Fruit fly (Drosophila melanogaster) whole organism, embryonic: ENCODE measurements around the gene CG43184.
A peak's percentile ranks its signal among the peaks of the same experiment; 100 is the strongest.

Experiments
- Asciz ChIP-seq: fragments of 200-800 bp; sonication (Bioruptor generic); optimal IDR thresholded peaks from 2 replicates; lab custom pipeline; 2017; ENCODE audit warnings: missing biosample characterization, mild to moderate bottlenecking, missing genetic modification characterization, missing genetic modification reagents
- Awh ChIP-seq: fragments of 200-800 bp; sonication (Bioruptor generic); IDR thresholded peaks from 2 replicates; pipeline ENCODE4, ENCODE4 v1.3.6; 2022; ENCODE audit warnings: missing biosample characterization, missing genetic modification characterization
- Bgb ChIP-seq: fragments of 200-800 bp; sonication (Bioruptor generic); IDR thresholded peaks from 2 replicates; pipeline ENCODE4 v1.3.6; 2022; ENCODE audit warnings: missing biosample characterization, missing genetic modification characterization; ENCODE audit not compliant: partially characterized antibody
- CG10543 ChIP-seq: fragments of 200-800 bp; sonication (Bioruptor generic); optimal IDR thresholded peaks from 3 replicates; lab custom pipeline; 2017; ENCODE audit warnings: missing biosample characterization, mild to moderate bottlenecking, missing genetic modification characterization, moderate library complexity
- CG11504 ChIP-seq: fragments of 200-800 bp; sonication (Bioruptor generic); optimal IDR thresholded peaks from 3 replicates; lab custom pipeline; 2019; ENCODE audit warnings: missing biosample characterization, mild to moderate bottlenecking, missing genetic modification characterization, moderate library complexity
- CG12071 ChIP-seq: fragments of 200-800 bp; sonication (Bioruptor generic); optimal IDR thresholded peaks from 3 replicates; lab custom pipeline; 2018; ENCODE audit warnings: missing biosample characterization, mild to moderate bottlenecking, missing genetic modification characterization
- CG12769 ChIP-seq: fragments of 200-800 bp; sonication (Bioruptor generic); optimal IDR thresholded peaks from 2 replicates; lab custom pipeline; 2019; ENCODE audit warnings: missing biosample characterization, mild to moderate bottlenecking, missing genetic modification characterization, moderate library complexity
- CG13287 ChIP-seq: fragments of 200-800 bp; sonication (Bioruptor generic); IDR thresholded peaks from 2 replicates; pipeline ENCODE4 v1.3.6; 2022; ENCODE audit warnings: missing biosample characterization, missing genetic modification characterization; ENCODE audit not compliant: partially characterized antibody
- CG13894 ChIP-seq: fragments of 200-800 bp; sonication (Bioruptor generic); optimal IDR thresholded peaks from 3 replicates; lab custom pipeline; 2018; ENCODE audit warnings: missing biosample characterization, mild to moderate bottlenecking, missing genetic modification characterization, moderate library complexity
- CG14441 ChIP-seq: fragments of 200-800 bp; sonication (Bioruptor generic); IDR thresholded peaks from 2 replicates; pipeline ENCODE4 v1.3.6; 2022; ENCODE audit warnings: missing biosample characterization, missing genetic modification characterization
- CG14965 ChIP-seq: fragments of 200-800 bp; sonication (Bioruptor generic); optimal IDR thresholded peaks from 2 replicates; lab custom pipeline; 2016; ENCODE audit warnings: missing biosample characterization, missing genetic modification characterization, borderline replicate concordance
- CG17328 ChIP-seq: fragments of 200-800 bp; sonication (Bioruptor generic); IDR thresholded peaks from 2 replicates; pipeline ENCODE4 v1.3.6; 2022; ENCODE audit warnings: missing biosample characterization, missing genetic modification characterization
- CG2199 ChIP-seq: fragments of 200-800 bp; sonication (Bioruptor generic); IDR thresholded peaks from 3 replicates; pipeline ENCODE4 v1.3.6; 2022; ENCODE audit warnings: missing biosample characterization, missing genetic modification characterization
- CG43689 ChIP-seq: fragments of 200-800 bp; sonication (Bioruptor generic); IDR thresholded peaks from 2 replicates; pipeline ENCODE4 v1.3.6; 2022; ENCODE audit warnings: missing biosample characterization, missing genetic modification characterization
- CG4730 ChIP-seq: fragments of 200-800 bp; sonication (Bioruptor generic); IDR thresholded peaks from 2 replicates; pipeline ENCODE4 v1.3.6; 2022; ENCODE audit warnings: missing biosample characterization, missing genetic modification characterization
- CG4820 ChIP-seq: fragments of 200-800 bp; sonication (Bioruptor generic); optimal IDR thresholded peaks from 3 replicates; lab custom pipeline; 2016; ENCODE audit warnings: missing biosample characterization, missing genetic modification characterization
- CG5180 ChIP-seq: fragments of 200-800 bp; sonication (Bioruptor generic); optimal IDR thresholded peaks from 3 replicates; lab custom pipeline; 2017; ENCODE audit warnings: missing biosample characterization, missing genetic modification characterization, mild to moderate bottlenecking, moderate library complexity, missing genetic modification reagents
- CG6689 ChIP-seq: fragments of 200-800 bp; sonication (Bioruptor generic); IDR thresholded peaks from 2 replicates; pipeline ENCODE4 v1.3.6; 2022; ENCODE audit warnings: missing biosample characterization, missing genetic modification characterization
- CG6791 ChIP-seq: fragments of 200-800 bp; sonication (Bioruptor generic); IDR thresholded peaks from 3 replicates; pipeline ENCODE4 v1.3.6; 2022; ENCODE audit warnings: missing biosample characterization, missing genetic modification characterization; ENCODE audit not compliant: partially characterized antibody
- CG8089 ChIP-seq: fragments of 200-800 bp; sonication (Bioruptor generic); optimal IDR thresholded peaks from 3 replicates; lab custom pipeline; 2016; ENCODE audit warnings: missing biosample characterization, missing genetic modification characterization
- D19B ChIP-seq: fragments of 200-800 bp; sonication (Bioruptor generic); optimal IDR thresholded peaks from 2 replicates; lab custom pipeline; 2017; ENCODE audit warnings: missing biosample characterization, mild to moderate bottlenecking, missing genetic modification characterization
- HLH3B ChIP-seq: fragments of 200-800 bp; sonication (Bioruptor generic); IDR thresholded peaks from 2 replicates; pipeline ENCODE4 v1.3.6; 2022; ENCODE audit warnings: missing biosample characterization, missing genetic modification characterization
- Hmx ChIP-seq: fragments of 200-800 bp; sonication (Bioruptor generic); optimal IDR thresholded peaks from 2 replicates; lab custom pipeline; 2016; ENCODE audit warnings: missing biosample characterization, missing genetic modification characterization
- Lhr ChIP-seq: fragments of 200-800 bp; sonication (Bioruptor generic); optimal IDR thresholded peaks from 3 replicates; lab custom pipeline; 2017; ENCODE audit warnings: mild to moderate bottlenecking, missing biosample characterization, missing genetic modification reagents, missing genetic modification characterization
- NC2β ChIP-seq: fragments of 200-800 bp; sonication (Bioruptor generic); optimal IDR thresholded peaks from 2 replicates; lab custom pipeline; 2016; ENCODE audit warnings: missing biosample characterization, missing genetic modification characterization
- Optix ChIP-seq: fragments of 200-800 bp; sonication (Bioruptor generic); IDR thresholded peaks from 3 replicates; pipeline ENCODE4 v1.3.6; 2022; ENCODE audit warnings: missing biosample characterization, missing genetic modification characterization
- Pdp1 ChIP-seq, 2 experiments: fragments of 200-800 bp; sonication (Bioruptor generic); optimal IDR thresholded peaks; 3 replicates each; lab custom pipeline; 2016; ENCODE audit warnings: missing biosample characterization in 2 of 2, missing genetic modification characterization in 2 of 2, mild to moderate bottlenecking in 1 of 2, moderate library complexity in 1 of 2
- Taf1 ChIP-seq: fragments of 200-800 bp; sonication (Bioruptor generic); IDR thresholded peaks from 2 replicates; pipeline ENCODE4 v1.3.6; 2022; ENCODE audit warnings: missing biosample characterization, missing genetic modification characterization
- Vsx1 ChIP-seq: fragments of 200-800 bp; sonication (Bioruptor generic); optimal IDR thresholded peaks from 2 replicates; lab custom pipeline; 2017; ENCODE audit warnings: missing biosample characterization, mild to moderate bottlenecking, missing genetic modification characterization, missing genetic modification reagents
- Xbp1 ChIP-seq: fragments of 200-800 bp; sonication (Bioruptor generic); optimal IDR thresholded peaks from 3 replicates; lab custom pipeline; 2016; ENCODE audit warnings: missing biosample characterization, mild to moderate bottlenecking, missing genetic modification characterization
- ap ChIP-seq: fragments of 200-800 bp; sonication (Bioruptor generic); IDR thresholded peaks from 2 replicates; pipeline ENCODE4 v1.3.6; 2022; ENCODE audit warnings: missing biosample characterization, missing genetic modification characterization
- bcd ChIP-seq: fragments of 200-800 bp; sonication (Bioruptor generic); optimal IDR thresholded peaks from 2 replicates; lab custom pipeline; 2017; ENCODE audit warnings: missing biosample characterization, mild to moderate bottlenecking, missing genetic modification characterization
- chinmo ChIP-seq: fragments of 200-800 bp; sonication (Bioruptor generic); IDR thresholded peaks from 4 replicates; pipeline ENCODE4 v1.3.6; 2022; ENCODE audit warnings: missing biosample characterization, missing genetic modification characterization; ENCODE audit not compliant: partially characterized antibody
- ems ChIP-seq: fragments of 200-800 bp; sonication (Bioruptor generic); optimal IDR thresholded peaks from 3 replicates; lab custom pipeline; 2016; ENCODE audit warnings: missing biosample characterization, missing genetic modification characterization
- esg ChIP-seq: fragments of 200-800 bp; sonication (Bioruptor generic); conservative IDR thresholded peaks from 2 replicates; pipeline ENCODE4 v1.3.6; 2022; ENCODE audit warnings: missing biosample characterization, missing genetic modification characterization
- exex ChIP-seq: fragments of 200-800 bp; sonication (Bioruptor generic); optimal IDR thresholded peaks from 4 replicates; lab custom pipeline; 2018; ENCODE audit warnings: missing biosample characterization, mild to moderate bottlenecking, missing genetic modification characterization, moderate library complexity
- fd96Cb ChIP-seq: fragments of 200-800 bp; sonication (Bioruptor generic); optimal IDR thresholded peaks from 2 replicates; lab custom pipeline; 2018; ENCODE audit warnings: missing biosample characterization, mild to moderate bottlenecking, missing genetic modification characterization, moderate library complexity
- her ChIP-seq: fragments of 200-800 bp; sonication (Bioruptor generic); optimal IDR thresholded peaks from 2 replicates; lab custom pipeline; 2016; ENCODE audit warnings: missing biosample characterization, missing genetic modification characterization
- maf-S ChIP-seq: fragments of 200-800 bp; sonication (Bioruptor generic); optimal IDR thresholded peaks from 2 replicates; lab custom pipeline; 2016; ENCODE audit warnings: missing biosample characterization, missing genetic modification characterization
- nom ChIP-seq: fragments of 200-800 bp; sonication (Bioruptor generic); optimal IDR thresholded peaks from 2 replicates; lab custom pipeline; 2017; ENCODE audit warnings: missing biosample characterization, missing genetic modification characterization, mild to moderate bottlenecking, moderate library complexity, missing genetic modification reagents
- pros ChIP-seq: fragments of 200-800 bp; sonication (Bioruptor generic); optimal IDR thresholded peaks from 3 replicates; lab custom pipeline; 2019; ENCODE audit warnings: missing biosample characterization, mild to moderate bottlenecking, missing genetic modification characterization, moderate library complexity
- row ChIP-seq: fragments of 200-800 bp; sonication (Bioruptor generic); IDR thresholded peaks from 3 replicates; pipeline ENCODE4 v1.3.6; 2022; ENCODE audit warnings: missing biosample characterization, missing genetic modification characterization
- stwl ChIP-seq: fragments of 200-800 bp; sonication (Bioruptor generic); optimal IDR thresholded peaks from 3 replicates; lab custom pipeline; 2018; ENCODE audit warnings: missing biosample characterization, mild to moderate bottlenecking, missing genetic modification characterization, moderate library complexity
- sug ChIP-seq: fragments of 200-800 bp; optimal IDR thresholded peaks from 2 replicates; lab custom pipeline; 2019; ENCODE audit warnings: missing biosample characterization, mild to moderate bottlenecking, missing genetic modification characterization, moderate library complexity
- tio ChIP-seq: fragments of 200-800 bp; sonication (Bioruptor generic); optimal IDR thresholded peaks from 2 replicates; lab custom pipeline; 2017; ENCODE audit warnings: missing biosample characterization, missing genetic modification characterization, inconsistent platforms
- tll ChIP-seq, 2 experiments: fragments of 200-800 bp in 1 of 2; fragments of >200 bp in 1 of 2; sonication (Bioruptor generic) in 1 of 2; optimal IDR thresholded peaks; 2 replicates each; lab custom pipeline; 2017 to 2019; ENCODE audit warnings: missing biosample characterization in 2 of 2, missing genetic modification characterization in 2 of 2, mild to moderate bottlenecking in 1 of 2, moderate library complexity in 1 of 2
- vvl ChIP-seq: fragments of 200-800 bp; sonication (Bioruptor generic); IDR thresholded peaks from 2 replicates; pipeline ENCODE4 v1.3.6; 2022; ENCODE audit warnings: missing biosample characterization, missing genetic modification characterization

CG43184 gene

dm6 chr3L:13876967-13877366, 39.4 kb downstream of the CG43184 start (continued):
- TF ChIP-seq tio: no peak
- no peak for TF ChIP-seq HLH3B (GFP tag; lab: Robert Waterston, UW)
- TF ChIP-seq her (GFP tag; lab: Kevin White, UChicago): no peak
- TF ChIP-seq stwl: peak; percentile 19
- no peak for TF ChIP-seq sug (tag; lab: Kevin White, UChicago)
- no peak for TF ChIP-seq CG14441 (GFP tag; lab: Robert Waterston, UW)
- peak; percentile 71 for TF ChIP-seq Vsx1 (GFP tag; lab: Kevin White, UChicago)
- TF ChIP-seq CG4730 (GFP tag; lab: Robert Waterston, UW): no peak
- no peak for TF ChIP-seq Optix
- TF ChIP-seq CG2199 (GFP tag; lab: Robert Waterston, UW): 0 out of 3 replicates have a peak, but pooled peaks have one; percentile 72

dm6 chr3L:13877904-13878303, 40.3 kb downstream of the CG43184 start:
- TF ChIP-seq CG6791 (GFP tag; lab: Robert Waterston, UW): no peak
- no peak for TF ChIP-seq CG14965
- TF ChIP-seq Bgb (GFP tag; lab: Robert Waterston, UW): no peak
- no peak for TF ChIP-seq CG43689 (GFP tag; lab: Robert Waterston, UW)
- peak; percentile 20 for TF ChIP-seq fd96Cb
- no peak for TF ChIP-seq Xbp1 (GFP tag; lab: Kevin White, UChicago)
- no peak for TF ChIP-seq CG13894 (tag; lab: Kevin White, UChicago)
- no peak for TF ChIP-seq maf-S (GFP tag; lab: Kevin White, UChicago)
- no peak for TF ChIP-seq CG8089 (GFP tag; lab: Kevin White, UChicago)
- TF ChIP-seq exex (tag; lab: Kevin White, UChicago): no peak
- TF ChIP-seq Lhr (GFP tag; lab: Kevin White, UChicago): no peak
- TF ChIP-seq pros (GFP tag; lab: Kevin White, UChicago): no peak
- peak; percentile 38 for TF ChIP-seq ap (GFP tag; lab: Robert Waterston, UW)
- TF ChIP-seq NC2β (GFP tag; lab: Kevin White, UChicago): no peak
- no peak for TF ChIP-seq bcd (GFP tag; lab: Kevin White, UChicago)
- TF ChIP-seq Taf1 (GFP tag; lab: Robert Waterston, UW): no peak
- TF ChIP-seq nom (GFP tag; lab: Kevin White, UChicago): no peak
- TF ChIP-seq esg (GFP tag; lab: Robert Waterston, UW): peak; percentile 28; the same call in 1 of the 2 replicates
- TF ChIP-seq Pdp1 (GFP tag; optimal IDR thresholded peaks at IDR 0.05; lab: Kevin White, UChicago): peak in 1 of 2 experiments; percentile 4
- TF ChIP-seq Hmx (GFP tag; lab: Kevin White, UChicago): no peak
- 0 out of 4 replicates have a peak, but pooled peaks have one; percentile 24 for TF ChIP-seq chinmo (GFP tag; lab: Robert Waterston, UW)
- 0 out of 2 replicates have a peak, but pooled peaks have one; percentile 29 for TF ChIP-seq HLH3B (GFP tag; lab: Robert Waterston, UW)
- no peak for TF ChIP-seq CG10543 (GFP tag; lab: Kevin White, UChicago)
- TF ChIP-seq Asciz: peak; percentile 19
- peak; percentile 80; the same call in 1 of the 3 replicates for TF ChIP-seq CG2199 (GFP tag; lab: Robert Waterston, UW)
- peak; percentile 17 for TF ChIP-seq CG12071 (GFP tag; lab: Kevin White, UChicago)
- no peak for TF ChIP-seq CG6689
- 0 out of 2 replicates have a peak, but pooled peaks have one; percentile 11 for TF ChIP-seq Awh (GFP tag; lab: Robert Waterston, UW)
- no peak for TF ChIP-seq D19B (GFP tag; lab: Kevin White, UChicago)
- TF ChIP-seq, all 482 proteins: peak for 10

dm6 chr3L:13878729-13879128, 41.2 kb downstream of the CG43184 start, which contains the start of gene CG13737:
Gene CG13737 (plus strand): TSS chr3L:13878994.
- TF ChIP-seq chinmo (GFP tag; lab: Robert Waterston, UW): peak; percentile 82; the same call in 3 of the 4 replicates
- 0 out of 2 replicates have a peak, but pooled peaks have one; percentile 7 for TF ChIP-seq CG17328 (GFP tag; lab: Robert Waterston, UW)
- TF ChIP-seq CG5180 (GFP tag; lab: Kevin White, UChicago): peak; percentile 6
- TF ChIP-seq CG2199 (GFP tag; lab: Robert Waterston, UW): peak; percentile 71; the same call in 2 of the 3 replicates
- no peak for TF ChIP-seq CG4820
- TF ChIP-seq CG13287 (GFP tag; lab: Robert Waterston, UW): 0 out of 2 replicates have a peak, but pooled peaks have one; percentile 11
- peak; percentile 30 for TF ChIP-seq CG12769 (tag; lab: Kevin White, UChicago)
- TF ChIP-seq CG11504: peak; percentile 70
- TF ChIP-seq row: peak; percentile 49; the same call in 2 of the 3 replicates
- no peak for TF ChIP-seq ems (GFP tag; lab: Kevin White, UChicago)
- no peak for TF ChIP-seq tll (GFP tag; optimal IDR thresholded peaks at IDR 0.05; lab: Kevin White, UChicago)
- TF ChIP-seq vvl: 0 out of 2 replicates have a peak, but pooled peaks have one; percentile 15
